Worm (Caenorhabditis elegans) whole organism, late embryonic: ENCODE measurements around the gene F46C5.6.

ENCODE experiments used
- ceh-19 ChIP-seq: fragments of 200-800 bp; sonication (Bioruptor generic); optimal IDR thresholded peaks from 2 replicates; lab custom pipeline; 2018; ENCODE audit warnings: mild to moderate bottlenecking, missing genetic modification characterization, missing compliant biosample characterization
- ets-4 ChIP-seq: sonication (generic microtip); optimal IDR thresholded peaks from 2 replicates; lab custom pipeline; 2016; ENCODE audit warnings: missing genetic modification characterization, missing compliant biosample characterization
- mec-3 ChIP-seq: sonication (generic microtip); optimal IDR thresholded peaks from 2 replicates; lab custom pipeline; 2016; ENCODE audit warnings: borderline replicate concordance, missing genetic modification characterization, missing compliant biosample characterization
- pqm-1 ChIP-seq: sonication (generic microtip); optimal IDR thresholded peaks from 2 replicates; lab custom pipeline; 2016; ENCODE audit warnings: missing genetic modification characterization, missing compliant biosample characterization

- no peak for TF ChIP-seq ets-4
- TF ChIP-seq pqm-1 (tag; lab: Kevin White, UChicago), result no peak
- TF ChIP-seq mec-3 (tag; lab: Kevin White, UChicago), result no peak
- no peak for TF ChIP-seq ceh-19
Observed at ce11 chrII:8891042-8891441, 46.7 kb upstream of the F46C5.6 start.
